Worm (Caenorhabditis elegans): ENCODE measurements around the gene Y45F10D.7.

- no peak for TF ChIP-seq dao-5 (tag; optimal IDR thresholded peaks at IDR 0.05)
- TF ChIP-seq W03F9.2 (tag; optimal IDR thresholded peaks at IDR 0.05), result no peak
- TF ChIP-seq him-1 (tag; optimal IDR thresholded peaks at IDR 0.05), result no peak
Measured at ce11 chrIV:13750033-13750432, 38.7 kb upstream of the Y45F10D.7 start, which contains the start of gene sorb-1.
